Fruit fly (Drosophila melanogaster) whole organism, embryonic: ENCODE data around the gene CG14174.

ENCODE experiments used
- Aef1 ChIP-seq: fragments of 200-800 bp; sonication (Bioruptor generic); IDR thresholded peaks from 3 replicates; pipeline ENCODE4 v1.3.6; 2022; ENCODE audit warnings: missing biosample characterization, missing genetic modification characterization
- Atf6 ChIP-seq: fragments of 200-800 bp; sonication (Bioruptor generic); IDR thresholded peaks from 2 replicates; pipeline ENCODE4 v1.3.6; 2022; ENCODE audit warnings: missing biosample characterization, missing genetic modification characterization
- Blimp-1 ChIP-seq: fragments of 200-800 bp; sonication (Bioruptor generic); optimal IDR thresholded peaks from 3 replicates; lab custom pipeline; 2018; ENCODE audit warnings: missing biosample characterization, missing genetic modification characterization, mild to moderate bottlenecking, moderate library complexity, missing genetic modification reagents
- CG11695 ChIP-seq: fragments of 200-800 bp; sonication (Bioruptor generic); IDR thresholded peaks from 3 replicates; pipeline ENCODE4 v1.3.6; 2022; ENCODE audit warnings: missing biosample characterization, missing genetic modification characterization
- CG13296 ChIP-seq: fragments of 200-800 bp; sonication (Bioruptor generic); optimal IDR thresholded peaks from 3 replicates; lab custom pipeline; 2018; ENCODE audit warnings: missing biosample characterization, mild to moderate bottlenecking, missing genetic modification characterization
- CG17385 ChIP-seq: fragments of 200-800 bp; sonication (Bioruptor generic); optimal IDR thresholded peaks from 3 replicates; lab custom pipeline; 2018; ENCODE audit warnings: missing biosample characterization, mild to moderate bottlenecking, missing genetic modification characterization
- CG2202 ChIP-seq: fragments of 200-800 bp; sonication (Bioruptor generic); optimal IDR thresholded peaks from 2 replicates; lab custom pipeline; 2018; ENCODE audit warnings: missing biosample characterization, mild to moderate bottlenecking, missing genetic modification characterization
- CG3065 ChIP-seq: fragments of 200-800 bp; sonication (Bioruptor generic); optimal IDR thresholded peaks from 2 replicates; lab custom pipeline; 2016; ENCODE audit warnings: missing biosample characterization, missing genetic modification characterization
- CG34376 ChIP-seq: fragments of 200-800 bp; sonication (Bioruptor generic); optimal IDR thresholded peaks from 2 replicates; lab custom pipeline; 2018; ENCODE audit warnings: missing biosample characterization, mild to moderate bottlenecking, missing genetic modification characterization
- CG4424 ChIP-seq: fragments of 200-800 bp; sonication (Bioruptor generic); optimal IDR thresholded peaks from 3 replicates; lab custom pipeline; 2016; ENCODE audit warnings: missing biosample characterization, missing genetic modification characterization
- CG6654 ChIP-seq: fragments of 200-800 bp; sonication (Bioruptor generic); optimal IDR thresholded peaks from 2 replicates; lab custom pipeline; 2017; ENCODE audit warnings: missing biosample characterization, mild to moderate bottlenecking, missing genetic modification characterization
- CG7372 ChIP-seq: fragments of 200-800 bp; sonication (Bioruptor generic); IDR thresholded peaks from 2 replicates; pipeline ENCODE4 v1.3.6; 2022; ENCODE audit warnings: missing biosample characterization, missing genetic modification characterization
- Dref ChIP-seq: fragments of 200-800 bp; sonication (Bioruptor generic); IDR thresholded peaks from 2 replicates; pipeline ENCODE4 v1.3.6; 2022; ENCODE audit warnings: missing biosample characterization, missing genetic modification characterization
- Hmx ChIP-seq: fragments of 200-800 bp; sonication (Bioruptor generic); optimal IDR thresholded peaks from 2 replicates; lab custom pipeline; 2016; ENCODE audit warnings: missing biosample characterization, missing genetic modification characterization
- Hr3 ChIP-seq: fragments of 200-800 bp; sonication (Bioruptor generic); optimal IDR thresholded peaks from 3 replicates; lab custom pipeline; 2016; ENCODE audit warnings: missing biosample characterization, missing genetic modification characterization
- Lhr ChIP-seq: fragments of 200-800 bp; sonication (Bioruptor generic); optimal IDR thresholded peaks from 3 replicates; lab custom pipeline; 2017; ENCODE audit warnings: mild to moderate bottlenecking, missing biosample characterization, missing genetic modification reagents, missing genetic modification characterization
- Lim3 ChIP-seq: fragments of 200-800 bp; sonication (Bioruptor generic); IDR thresholded peaks from 2 replicates; pipeline ENCODE4 v1.3.6; 2022; ENCODE audit warnings: missing biosample characterization, missing genetic modification characterization
- MESR4 ChIP-seq: fragments of 200-800 bp; sonication (Bioruptor generic); optimal IDR thresholded peaks from 2 replicates; lab custom pipeline; 2018; ENCODE audit warnings: missing biosample characterization, mild to moderate bottlenecking, missing genetic modification characterization, moderate library complexity
- Sox100B ChIP-seq: fragments of 200-800 bp; sonication (Bioruptor generic); optimal IDR thresholded peaks from 3 replicates; lab custom pipeline; 2018; ENCODE audit warnings: missing biosample characterization, mild to moderate bottlenecking, missing genetic modification characterization
- Trl ChIP-seq, 3 experiments: fragments of >200 bp in 2 of 3; fragments of 200-800 bp in 1 of 3; sonication (Bioruptor generic) in 1 of 3; optimal IDR thresholded peaks; 2 replicates in 1 of 3; 3 replicates in 2 of 3; lab custom pipeline; 2016 to 2017; ENCODE audit warnings: missing biosample characterization in 1 of 3, missing genetic modification characterization in 1 of 3
- Xbp1 ChIP-seq: fragments of 200-800 bp; sonication (Bioruptor generic); optimal IDR thresholded peaks from 3 replicates; lab custom pipeline; 2016; ENCODE audit warnings: missing biosample characterization, mild to moderate bottlenecking, missing genetic modification characterization
- YL-1 ChIP-seq: fragments of 200-800 bp; sonication (Bioruptor generic); optimal IDR thresholded peaks from 3 replicates; lab custom pipeline; 2017; ENCODE audit warnings: missing biosample characterization, mild to moderate bottlenecking, missing genetic modification characterization
- cg ChIP-seq: fragments of 200-800 bp; sonication (Bioruptor generic); optimal IDR thresholded peaks from 3 replicates; lab custom pipeline; 2019; ENCODE audit warnings: missing biosample characterization, mild to moderate bottlenecking, missing genetic modification characterization, moderate library complexity
- chinmo ChIP-seq: fragments of 200-800 bp; sonication (Bioruptor generic); IDR thresholded peaks from 4 replicates; pipeline ENCODE4 v1.3.6; 2022; ENCODE audit warnings: missing biosample characterization, missing genetic modification characterization; ENCODE audit not compliant: partially characterized antibody
- crol ChIP-seq: fragments of 200-800 bp; sonication (Bioruptor generic); IDR thresholded peaks from 2 replicates; pipeline ENCODE4 v1.3.6; 2022; ENCODE audit warnings: missing biosample characterization, missing genetic modification characterization
- dati ChIP-seq: fragments of 200-800 bp; sonication (Bioruptor generic); IDR thresholded peaks from 2 replicates; pipeline ENCODE4 v1.3.6; 2022; ENCODE audit warnings: missing biosample characterization, missing genetic modification characterization
- eve ChIP-seq, 2 experiments: fragments of >200 bp; optimal IDR thresholded peaks; 2 replicates each; lab custom pipeline; 2017; ENCODE audit warnings: missing biosample characterization in 2 of 2, missing genetic modification characterization in 2 of 2
- gem ChIP-seq: fragments of 200-800 bp; sonication (Bioruptor generic); optimal IDR thresholded peaks from 2 replicates; lab custom pipeline; 2019; ENCODE audit warnings: missing biosample characterization, mild to moderate bottlenecking, missing genetic modification characterization, moderate library complexity
- hkb ChIP-seq, 2 experiments: fragments of 200-800 bp in 1 of 2; fragments of >200 bp in 1 of 2; sonication (Bioruptor generic) in 1 of 2; IDR thresholded peaks in 1 of 2; optimal IDR thresholded peaks in 1 of 2; 2 replicates each; pipeline versions ENCODE4 v1.3.6 to Lab custom; 2017 to 2022; ENCODE audit warnings: missing biosample characterization in 1 of 2, missing genetic modification characterization in 1 of 2
- klu ChIP-seq: fragments of 200-800 bp; sonication (Bioruptor generic); IDR thresholded peaks from 2 replicates; pipeline ENCODE4 v1.3.6; 2022; ENCODE audit warnings: missing biosample characterization, missing genetic modification characterization
- nau ChIP-seq: fragments of 200-800 bp; sonication (Bioruptor generic); optimal IDR thresholded peaks from 3 replicates; lab custom pipeline; 2017; ENCODE audit warnings: missing biosample characterization, mild to moderate bottlenecking, missing genetic modification characterization, missing genetic modification reagents
- org-1 ChIP-seq: fragments of 200-800 bp; sonication (Bioruptor generic); optimal IDR thresholded peaks from 2 replicates; lab custom pipeline; 2017; ENCODE audit warnings: missing biosample characterization, missing genetic modification characterization
- pan ChIP-seq, 4 experiments: fragments of >200 bp in 3 of 4; fragments of 200-800 bp in 1 of 4; sonication (Bioruptor generic) in 1 of 4; optimal IDR thresholded peaks in 3 of 4; IDR thresholded peaks in 1 of 4; 2 replicates each; pipeline versions ENCODE4 v1.3.6 to Lab custom; 2017 to 2022; ENCODE audit warnings: missing biosample characterization in 2 of 4, missing genetic modification characterization in 2 of 4, mixed read lengths in 1 of 4
- pb ChIP-seq: fragments of 200-800 bp; sonication (Bioruptor generic); optimal IDR thresholded peaks from 3 replicates; lab custom pipeline; 2016; ENCODE audit warnings: missing biosample characterization, missing genetic modification characterization
- sens ChIP-seq: fragments of 200-800 bp; sonication (Bioruptor generic); peaks from one replicate; lab custom pipeline; 2016; ENCODE audit warnings: missing biosample characterization, missing genetic modification characterization
- sisA ChIP-seq: fragments of 200-800 bp; sonication (Bioruptor generic); IDR thresholded peaks from 2 replicates; pipeline ENCODE4 v1.3.6; 2022; ENCODE audit warnings: missing biosample characterization, missing genetic modification characterization
- so ChIP-seq: fragments of 200-800 bp; sonication (Bioruptor generic); IDR thresholded peaks from 3 replicates; pipeline ENCODE4 v1.3.6; 2022; ENCODE audit warnings: missing biosample characterization, missing genetic modification characterization
- sug ChIP-seq: fragments of 200-800 bp; optimal IDR thresholded peaks from 2 replicates; lab custom pipeline; 2019; ENCODE audit warnings: missing biosample characterization, mild to moderate bottlenecking, missing genetic modification characterization, moderate library complexity
- toy ChIP-seq: fragments of 200-800 bp; sonication (Bioruptor generic); IDR thresholded peaks from 2 replicates; pipeline ENCODE4 v1.3.6; 2022; ENCODE audit warnings: missing biosample characterization, missing genetic modification characterization
- zf30C ChIP-seq: fragments of 200-800 bp; sonication (Bioruptor generic); optimal IDR thresholded peaks from 3 replicates; lab custom pipeline; 2018; ENCODE audit warnings: missing biosample characterization, mild to moderate bottlenecking, missing genetic modification characterization

Gene CG14174

dm6 chr3L:9680968-9681367, 38.2 kb upstream of the CG14174 start, which contains the start of gene alphaTub67C (continued):
- TF ChIP-seq Lim3 (GFP tag; lab: Robert Waterston, UW) (no peak), pan (optimal IDR thresholded peaks at IDR 0.05; lab: Kevin White, UChicago) (no peak), pan (GFP tag; optimal IDR thresholded peaks at IDR 0.05 in 1 of 2, IDR thresholded peaks at IDR 0.05 in 1 of 2) (no peak), YL-1 (GFP tag; lab: Kevin White, UChicago) (no peak), sisA (GFP tag; lab: Robert Waterston, UW) (no peak), Lhr (GFP tag; lab: Kevin White, UChicago) (no peak)

dm6 chr3L:9684871-9685270, 34.3 kb upstream of the CG14174 start, which contains the start of gene CG16719:
CG16719 (plus strand) TSS chr3L:9685171.
- no peak for TF ChIP-seq hkb (optimal IDR thresholded peaks at IDR 0.05; lab: Kevin White, UChicago)
- TF ChIP-seq hkb (GFP tag; IDR thresholded peaks at IDR 0.05; lab: Robert Waterston, UW), result no peak
- no peak for TF ChIP-seq Aef1 (GFP tag; lab: Robert Waterston, UW)
- no peak for TF ChIP-seq Sox100B (GFP tag; lab: Kevin White, UChicago)
- TF ChIP-seq toy, result no peak
- TF ChIP-seq Trl (optimal IDR thresholded peaks at IDR 0.05; lab: Kevin White, UChicago), result no peak
- no peak for TF ChIP-seq Trl (GFP tag; optimal IDR thresholded peaks at IDR 0.05; lab: Kevin White, UChicago)
- no peak for TF ChIP-seq pb
- TF ChIP-seq Dref (GFP tag; lab: Robert Waterston, UW), result no peak

dm6 chr3L:9687536-9687935, 31.6 kb upstream of the CG14174 start:
- TF ChIP-seq so (GFP tag; lab: Robert Waterston, UW) (no peak), crol (GFP tag; lab: Robert Waterston, UW) (peak; percentile 42; the same call in 1 of the 2 replicates), MESR4 (no peak), sug (tag; lab: Kevin White, UChicago) (peak; percentile 29), CG34376 (GFP tag; lab: Kevin White, UChicago) (peak; percentile 4)

- TF ChIP-seq sens (GFP tag; lab: Kevin White, UChicago), result peak; percentile 29
- TF ChIP-seq CG6654 (GFP tag; lab: Kevin White, UChicago), result no peak
- TF ChIP-seq Xbp1 (GFP tag; lab: Kevin White, UChicago), result no peak
- TF ChIP-seq zf30C (GFP tag; lab: Kevin White, UChicago), result no peak
These were observed 30.5 kb upstream of the CG14174 start for dm6 chr3L:9688674-9689073.

- no peak for TF ChIP-seq eve (GFP tag; optimal IDR thresholded peaks at IDR 0.05; lab: Kevin White, UChicago)
- TF ChIP-seq cg (GFP tag; lab: Kevin White, UChicago), result peak; percentile 17
- peak in 1 of 2 experiments; percentile 5 for TF ChIP-seq Trl (optimal IDR thresholded peaks at IDR 0.05; lab: Kevin White, UChicago)
- TF ChIP-seq Trl (GFP tag; optimal IDR thresholded peaks at IDR 0.05; lab: Kevin White, UChicago), result no peak
- TF ChIP-seq CG7372, result peak; percentile 59; the same call in 1 of the 2 replicates
- TF ChIP-seq CG2202 (tag; lab: Kevin White, UChicago), result no peak
- 0 out of 2 replicates have a peak, but pooled peaks have one; percentile 37 for TF ChIP-seq Atf6 (GFP tag; lab: Robert Waterston, UW)
- 0 out of 4 replicates have a peak, but pooled peaks have one; percentile 23 for TF ChIP-seq chinmo (GFP tag; lab: Robert Waterston, UW)
- TF ChIP-seq, all 482 proteins: peak for 5
These were observed 29.3 kb upstream of the CG14174 start for dm6 chr3L:9689809-9690208.

dm6 chr3L:9690798-9691475, 28.2 kb upstream of the CG14174 start:
- TF ChIP-seq Blimp-1 (GFP tag; lab: Kevin White, UChicago), result no peak
- TF ChIP-seq CG11695, result 0 out of 3 replicates have a peak, but pooled peaks have one; percentile 40
- TF ChIP-seq gem (tag; lab: Kevin White, UChicago), result peak; percentile 69
- no peak for TF ChIP-seq CG3065 (GFP tag; lab: Kevin White, UChicago)
- TF ChIP-seq nau (GFP tag; lab: Kevin White, UChicago), result peak; percentile 61
- TF ChIP-seq Hr3 (GFP tag; lab: Kevin White, UChicago), result peak; percentile 29
- TF ChIP-seq CG4424, result no peak
- TF ChIP-seq CG13296, result peak; percentile 50
- TF ChIP-seq dati (GFP tag; lab: Robert Waterston, UW), result no peak
- peak; percentile 18 for TF ChIP-seq org-1
- TF ChIP-seq Hmx (GFP tag; lab: Kevin White, UChicago), result peak; percentile 30
- TF ChIP-seq CG17385, result peak; percentile 48
- no peak for TF ChIP-seq klu (GFP tag; lab: Robert Waterston, UW)
